Fruit fly (Drosophila melanogaster) whole organism, embryonic: ENCODE data around the gene Megf8.

Experiments
- Atf6 ChIP-seq: fragments of 200-800 bp; sonication (Bioruptor generic); IDR thresholded peaks from 2 replicates; pipeline ENCODE4 v1.3.6; 2022; ENCODE audit warnings: missing biosample characterization, missing genetic modification characterization
- BEAF-32 ChIP-seq: fragments of 200-800 bp; sonication (Bioruptor generic); optimal IDR thresholded peaks from 3 replicates; lab custom pipeline; 2017; ENCODE audit warnings: missing biosample characterization, missing genetic modification characterization, mild to moderate bottlenecking, moderate library complexity, missing genetic modification reagents
- Blimp-1 ChIP-seq: fragments of 200-800 bp; sonication (Bioruptor generic); optimal IDR thresholded peaks from 3 replicates; lab custom pipeline; 2018; ENCODE audit warnings: missing biosample characterization, missing genetic modification characterization, mild to moderate bottlenecking, moderate library complexity, missing genetic modification reagents
- CG10274 ChIP-seq: fragments of 200-800 bp; sonication (Bioruptor generic); optimal IDR thresholded peaks from 3 replicates; lab custom pipeline; 2017; ENCODE audit warnings: missing biosample characterization, mild to moderate bottlenecking, missing genetic modification characterization
- CG10462 ChIP-seq: fragments of 200-800 bp; sonication (Bioruptor generic); optimal IDR thresholded peaks from 2 replicates; lab custom pipeline; 2016; ENCODE audit warnings: missing biosample characterization, missing genetic modification characterization
- CG11695 ChIP-seq: fragments of 200-800 bp; sonication (Bioruptor generic); IDR thresholded peaks from 3 replicates; pipeline ENCODE4 v1.3.6; 2022; ENCODE audit warnings: missing biosample characterization, missing genetic modification characterization
- CG13287 ChIP-seq: fragments of 200-800 bp; sonication (Bioruptor generic); IDR thresholded peaks from 2 replicates; pipeline ENCODE4 v1.3.6; 2022; ENCODE audit warnings: missing biosample characterization, missing genetic modification characterization; ENCODE audit not compliant: partially characterized antibody
- CG13296 ChIP-seq: fragments of 200-800 bp; sonication (Bioruptor generic); optimal IDR thresholded peaks from 3 replicates; lab custom pipeline; 2018; ENCODE audit warnings: missing biosample characterization, mild to moderate bottlenecking, missing genetic modification characterization
- CG15601 ChIP-seq: fragments of 200-800 bp; sonication (Bioruptor generic); optimal IDR thresholded peaks from 3 replicates; lab custom pipeline; 2019; ENCODE audit warnings: missing biosample characterization, mild to moderate bottlenecking, missing genetic modification characterization, moderate library complexity
- CG1603 ChIP-seq: fragments of 200-800 bp; sonication (Bioruptor generic); optimal IDR thresholded peaks from 2 replicates; lab custom pipeline; 2019; ENCODE audit warnings: missing biosample characterization, mild to moderate bottlenecking, missing genetic modification characterization, moderate library complexity
- CG17612 ChIP-seq: fragments of 200-800 bp; sonication (Bioruptor generic); IDR thresholded peaks from 2 replicates; pipeline ENCODE4 v1.3.6; 2022; ENCODE audit warnings: missing biosample characterization, missing genetic modification characterization
- CG2120 ChIP-seq: fragments of 200-800 bp; sonication (Bioruptor generic); optimal IDR thresholded peaks from 3 replicates; lab custom pipeline; 2016; ENCODE audit warnings: missing biosample characterization, missing genetic modification characterization
- CG30431 ChIP-seq: fragments of 200-800 bp; sonication (Bioruptor generic); optimal IDR thresholded peaks from 2 replicates; lab custom pipeline; 2017; ENCODE audit warnings: missing biosample characterization, missing genetic modification characterization
- CG6683 ChIP-seq: fragments of 200-800 bp; sonication (Bioruptor generic); optimal IDR thresholded peaks from 2 replicates; lab custom pipeline; 2017; ENCODE audit warnings: missing biosample characterization, mild to moderate bottlenecking, missing genetic modification characterization, missing genetic modification reagents
- CG6791 ChIP-seq: fragments of 200-800 bp; sonication (Bioruptor generic); IDR thresholded peaks from 3 replicates; pipeline ENCODE4 v1.3.6; 2022; ENCODE audit warnings: missing biosample characterization, missing genetic modification characterization; ENCODE audit not compliant: partially characterized antibody
- CG7987 ChIP-seq: fragments of 200-800 bp; sonication (Bioruptor generic); optimal IDR thresholded peaks from 2 replicates; lab custom pipeline; 2018; ENCODE audit warnings: missing biosample characterization, mild to moderate bottlenecking, missing genetic modification characterization, moderate library complexity
- CG8478 ChIP-seq: fragments of >200 bp; optimal IDR thresholded peaks from 2 replicates; lab custom pipeline; 2018
- CG8765 ChIP-seq: fragments of 200-800 bp; sonication (Bioruptor generic); IDR thresholded peaks from 2 replicates; pipeline ENCODE4 v1.3.6; 2022; ENCODE audit warnings: missing biosample characterization, missing genetic modification characterization
- CG9437 ChIP-seq: fragments of 200-800 bp; sonication (Bioruptor generic); optimal IDR thresholded peaks from 2 replicates; lab custom pipeline; 2018; ENCODE audit warnings: missing biosample characterization, mild to moderate bottlenecking, missing genetic modification characterization
- CG9932 ChIP-seq: fragments of 200-800 bp; sonication (Bioruptor generic); IDR thresholded peaks from 2 replicates; pipeline ENCODE4 v1.3.6; 2022; ENCODE audit warnings: missing biosample characterization, missing genetic modification characterization
- CkIIα-i1 ChIP-seq: fragments of 200-800 bp; sonication (Bioruptor generic); IDR thresholded peaks from 2 replicates; pipeline ENCODE4 v1.3.6; 2022; ENCODE audit warnings: missing biosample characterization, missing genetic modification characterization
- D ChIP-seq, 2 experiments: fragments of 200-800 bp in 1 of 2; fragments of >200 bp in 1 of 2; sonication (Bioruptor generic) in 1 of 2; optimal IDR thresholded peaks; 2 replicates in 1 of 2; 3 replicates in 1 of 2; lab custom pipeline; 2017; ENCODE audit warnings: mild to moderate bottlenecking in 1 of 2, missing biosample characterization in 1 of 2, missing genetic modification characterization in 1 of 2, missing genetic modification reagents in 1 of 2
- Fer2 ChIP-seq: fragments of 200-800 bp; sonication (Bioruptor generic); optimal IDR thresholded peaks from 2 replicates; lab custom pipeline; 2018; ENCODE audit warnings: missing biosample characterization, mild to moderate bottlenecking, missing genetic modification characterization, moderate library complexity
- Gsc ChIP-seq: fragments of 200-800 bp; sonication (Bioruptor generic); IDR thresholded peaks from 2 replicates; pipeline ENCODE4 v1.3.6; 2022; ENCODE audit warnings: missing biosample characterization, missing genetic modification characterization
- Hey ChIP-seq: fragments of 200-800 bp; sonication (Bioruptor generic); optimal IDR thresholded peaks from 3 replicates; lab custom pipeline; 2018; ENCODE audit warnings: missing biosample characterization, mild to moderate bottlenecking, missing genetic modification characterization
- Hmx ChIP-seq: fragments of 200-800 bp; sonication (Bioruptor generic); optimal IDR thresholded peaks from 2 replicates; lab custom pipeline; 2016; ENCODE audit warnings: missing biosample characterization, missing genetic modification characterization
- Hr39 ChIP-seq: fragments of >200 bp; optimal IDR thresholded peaks from 2 replicates; lab custom pipeline; 2017
- Med ChIP-seq: fragments of 200-800 bp; sonication (Bioruptor generic); peaks from one replicate; lab custom pipeline; 2016; ENCODE audit warnings: missing biosample characterization, missing genetic modification characterization, mild to moderate bottlenecking, inconsistent platforms, moderate library complexity
- NK7.1 ChIP-seq: fragments of 200-800 bp; sonication (Bioruptor generic); optimal IDR thresholded peaks from 3 replicates; lab custom pipeline; 2016; ENCODE audit warnings: missing biosample characterization, missing genetic modification characterization
- Pdp1 ChIP-seq, 2 experiments: fragments of 200-800 bp; sonication (Bioruptor generic); optimal IDR thresholded peaks; 3 replicates each; lab custom pipeline; 2016; ENCODE audit warnings: missing biosample characterization in 2 of 2, missing genetic modification characterization in 2 of 2, mild to moderate bottlenecking in 1 of 2, moderate library complexity in 1 of 2
- Ptx1 ChIP-seq: fragments of 200-800 bp; sonication (Bioruptor generic); IDR thresholded peaks from 2 replicates; pipeline ENCODE4 v1.3.6; 2022; ENCODE audit warnings: missing biosample characterization, missing genetic modification characterization
- Taf1 ChIP-seq: fragments of 200-800 bp; sonication (Bioruptor generic); IDR thresholded peaks from 2 replicates; pipeline ENCODE4 v1.3.6; 2022; ENCODE audit warnings: missing biosample characterization, missing genetic modification characterization
- Tbp ChIP-seq: fragments of >200 bp; optimal IDR thresholded peaks from 2 replicates; lab custom pipeline; 2018; ENCODE audit warnings: missing biosample characterization, missing genetic modification characterization
- abd-A ChIP-seq: fragments of 200-800 bp; sonication (Bioruptor generic); optimal IDR thresholded peaks from 3 replicates; lab custom pipeline; 2019; ENCODE audit warnings: missing biosample characterization, mild to moderate bottlenecking, missing genetic modification characterization, moderate library complexity
- caup ChIP-seq: fragments of 200-800 bp; sonication (Bioruptor generic); optimal IDR thresholded peaks from 3 replicates; lab custom pipeline; 2017; ENCODE audit warnings: missing biosample characterization, mild to moderate bottlenecking, missing genetic modification characterization, moderate library complexity; ENCODE audit not compliant: severe bottlenecking
- chinmo ChIP-seq: fragments of 200-800 bp; sonication (Bioruptor generic); IDR thresholded peaks from 4 replicates; pipeline ENCODE4 v1.3.6; 2022; ENCODE audit warnings: missing biosample characterization, missing genetic modification characterization; ENCODE audit not compliant: partially characterized antibody
- dysf ChIP-seq: fragments of 200-800 bp; sonication (Bioruptor generic); IDR thresholded peaks from 3 replicates; pipeline ENCODE4 v1.3.6; 2022; ENCODE audit warnings: missing biosample characterization, missing genetic modification characterization
- ems ChIP-seq: fragments of 200-800 bp; sonication (Bioruptor generic); optimal IDR thresholded peaks from 3 replicates; lab custom pipeline; 2016; ENCODE audit warnings: missing biosample characterization, missing genetic modification characterization
- eve ChIP-seq, 2 experiments: fragments of >200 bp; optimal IDR thresholded peaks; 2 replicates each; lab custom pipeline; 2017; ENCODE audit warnings: missing biosample characterization in 2 of 2, missing genetic modification characterization in 2 of 2
- exex ChIP-seq: fragments of 200-800 bp; sonication (Bioruptor generic); optimal IDR thresholded peaks from 4 replicates; lab custom pipeline; 2018; ENCODE audit warnings: missing biosample characterization, mild to moderate bottlenecking, missing genetic modification characterization, moderate library complexity
- gem ChIP-seq: fragments of 200-800 bp; sonication (Bioruptor generic); optimal IDR thresholded peaks from 2 replicates; lab custom pipeline; 2019; ENCODE audit warnings: missing biosample characterization, mild to moderate bottlenecking, missing genetic modification characterization, moderate library complexity
- jumu ChIP-seq: fragments of 200-800 bp; sonication (Bioruptor generic); optimal IDR thresholded peaks from 3 replicates; lab custom pipeline; 2016; ENCODE audit warnings: missing biosample characterization, missing genetic modification characterization
- lab ChIP-seq: fragments of 200-800 bp; sonication (Bioruptor generic); optimal IDR thresholded peaks from 3 replicates; lab custom pipeline; 2017; ENCODE audit warnings: missing biosample characterization, missing genetic modification characterization, mild to moderate bottlenecking, moderate library complexity, missing genetic modification reagents
- mirr ChIP-seq: fragments of 200-800 bp; sonication (Bioruptor generic); optimal IDR thresholded peaks from 3 replicates; lab custom pipeline; 2018; ENCODE audit warnings: missing biosample characterization, mild to moderate bottlenecking, missing genetic modification characterization
- nerfin-1 ChIP-seq: fragments of 200-800 bp; sonication (Bioruptor generic); optimal IDR thresholded peaks from 3 replicates; lab custom pipeline; 2019; ENCODE audit warnings: missing biosample characterization, mild to moderate bottlenecking, missing genetic modification characterization, moderate library complexity
- sc ChIP-seq, 3 experiments: fragments of >200 bp in 2 of 3; fragments of 200-800 bp in 1 of 3; sonication (Bioruptor generic) in 1 of 3; optimal IDR thresholded peaks; 2 replicates in 2 of 3; 3 replicates in 1 of 3; lab custom pipeline; 2017; ENCODE audit warnings: mild to moderate bottlenecking in 1 of 3, missing biosample characterization in 1 of 3, missing genetic modification characterization in 1 of 3, missing genetic modification reagents in 1 of 3
- scrt ChIP-seq: fragments of 200-800 bp; sonication (Bioruptor generic); optimal IDR thresholded peaks from 2 replicates; lab custom pipeline; 2018; ENCODE audit warnings: missing biosample characterization, mild to moderate bottlenecking, missing genetic modification characterization, moderate library complexity
- slou ChIP-seq: fragments of 200-800 bp; sonication (Bioruptor generic); optimal IDR thresholded peaks from 3 replicates; lab custom pipeline; 2016; ENCODE audit warnings: missing biosample characterization, missing genetic modification characterization
- wek ChIP-seq: fragments of 200-800 bp; sonication (Bioruptor generic); optimal IDR thresholded peaks from 3 replicates; lab custom pipeline; 2018; ENCODE audit warnings: missing biosample characterization, mild to moderate bottlenecking, missing genetic modification characterization, moderate library complexity

Gene Megf8

DNA sequence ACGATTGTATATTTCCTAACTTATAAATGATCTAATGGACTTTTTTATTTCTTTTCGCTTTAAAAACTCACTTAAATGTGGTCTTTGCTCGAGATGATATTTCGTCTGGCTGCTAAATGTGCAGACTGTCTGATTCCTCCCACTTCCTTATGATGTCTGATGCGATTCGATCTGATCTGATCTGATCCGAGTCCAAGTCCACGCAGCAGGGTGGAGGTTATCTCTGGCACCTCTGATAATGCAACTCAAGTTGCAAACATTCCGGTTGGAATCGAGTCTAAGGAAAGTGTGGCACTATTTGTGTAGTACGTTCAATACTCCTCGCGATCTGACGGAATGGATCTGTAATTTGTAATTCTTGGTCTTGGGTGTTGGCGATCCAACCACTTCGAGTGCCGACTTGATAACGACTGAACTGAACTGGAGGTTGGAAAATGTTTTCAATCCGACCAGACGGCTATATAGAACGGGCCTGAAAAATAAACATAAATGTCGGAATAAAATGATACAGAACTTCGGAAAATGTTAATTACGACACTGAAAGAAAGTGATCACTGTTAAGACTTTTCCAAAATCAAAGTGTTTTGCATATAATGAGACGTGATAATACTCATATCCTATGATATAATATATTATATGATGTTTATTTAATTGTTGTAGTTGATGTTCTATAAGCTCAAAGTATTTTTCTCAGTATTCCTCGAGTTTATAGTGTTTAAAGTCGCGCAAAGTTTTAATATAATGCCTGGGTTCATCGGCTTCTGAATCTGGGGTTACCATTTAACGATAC is 45.8 kb upstream of the Megf8 start (continued):
- TF ChIP-seq slou (GFP tag; lab: Kevin White, UChicago) (no peak), Pdp1 (GFP tag; optimal IDR thresholded peaks at IDR 0.05; lab: Kevin White, UChicago) (no peak), CG9437 (no peak), gem (tag; lab: Kevin White, UChicago) (peak; percentile 29), CG2120 (GFP tag; lab: Kevin White, UChicago) (no peak), eve (GFP tag; optimal IDR thresholded peaks at IDR 0.05; lab: Kevin White, UChicago) (no peak), jumu (GFP tag; lab: Kevin White, UChicago) (no peak), CG30431 (GFP tag; lab: Kevin White, UChicago) (no peak), Hr39 (lab: Kevin White, UChicago) (no peak), Hmx (no peak), caup (GFP tag; lab: Kevin White, UChicago) (no peak), Hey (tag; lab: Kevin White, UChicago) (no peak), Fer2 (tag; lab: Kevin White, UChicago) (no peak), CG7987 (GFP tag; lab: Kevin White, UChicago) (no peak), CkIIα-i1 (no peak), sc (optimal IDR thresholded peaks at IDR 0.05; lab: Kevin White, UChicago) (no peak), sc (GFP tag; optimal IDR thresholded peaks at IDR 0.05; lab: Kevin White, UChicago) (no peak), Med (no peak), CG6791 (GFP tag; lab: Robert Waterston, UW) (no peak), CG13287 (GFP tag; lab: Robert Waterston, UW) (no peak), CG10462 (GFP tag; lab: Kevin White, UChicago) (no peak), CG8478 (lab: Kevin White, UChicago) (no peak), ems (GFP tag; lab: Kevin White, UChicago) (no peak), Blimp-1 (peak; percentile 44), lab (peak; percentile 38), Tbp (no peak), wek (GFP tag; lab: Kevin White, UChicago) (no peak), Gsc (GFP tag; lab: Robert Waterston, UW) (no peak), Ptx1 (no peak), CG11695 (GFP tag; lab: Robert Waterston, UW) (no peak), CG15601 (tag; lab: Kevin White, UChicago) (peak; percentile 5), scrt (GFP tag; lab: Kevin White, UChicago) (no peak), mirr (GFP tag; lab: Kevin White, UChicago) (no peak)

DNA sequence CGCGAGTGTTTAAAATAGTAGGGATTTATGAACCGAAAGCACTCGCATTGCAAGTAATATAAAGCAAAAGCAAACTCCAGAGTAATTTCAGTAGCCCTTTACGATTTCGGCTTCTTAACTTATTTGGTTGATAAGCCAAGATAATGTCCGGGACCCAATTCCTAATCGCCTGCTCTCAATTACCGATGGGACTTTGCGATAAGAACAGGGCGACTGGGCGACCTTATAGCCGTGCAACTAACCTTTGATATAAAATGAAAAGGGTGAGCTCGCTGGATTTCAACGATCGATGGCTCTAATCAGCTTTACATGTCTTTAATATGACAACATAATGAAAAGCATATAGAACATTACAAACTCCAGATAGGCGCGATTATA is 45.2 kb upstream of the Megf8 start, which contains the start of gene CG7227:
CG7227 (minus strand) TSS at position 72 of the 378 bp plus-strand sequence.
- TF ChIP-seq nerfin-1 (tag; lab: Kevin White, UChicago) (no peak), Taf1 (no peak), CG17612 (GFP tag; lab: Robert Waterston, UW) (no peak), Atf6 (GFP tag; lab: Robert Waterston, UW) (0 out of 2 replicates have a peak, but pooled peaks have one; percentile 16), mirr (GFP tag; lab: Kevin White, UChicago) (peak; percentile 75), CG9932 (GFP tag; lab: Robert Waterston, UW) (no peak), BEAF-32 (no peak), D (optimal IDR thresholded peaks at IDR 0.05; lab: Kevin White, UChicago) (no peak), D (GFP tag; optimal IDR thresholded peaks at IDR 0.05; lab: Kevin White, UChicago) (no peak), CG8478 (lab: Kevin White, UChicago) (no peak), CG10274 (GFP tag; lab: Kevin White, UChicago) (no peak), slou (GFP tag; lab: Kevin White, UChicago) (no peak), CG8765 (GFP tag; lab: Robert Waterston, UW) (no peak), exex (tag; lab: Kevin White, UChicago) (peak; percentile 97), CG1603 (no peak), CG6683 (GFP tag; lab: Kevin White, UChicago) (no peak), NK7.1 (GFP tag; lab: Kevin White, UChicago) (no peak), abd-A (tag; lab: Kevin White, UChicago) (no peak), dysf (no peak), chinmo (GFP tag; lab: Robert Waterston, UW) (peak; percentile 59; the same call in 1 of the 4 replicates), CG13296 (GFP tag; lab: Kevin White, UChicago) (no peak)
